Fruit fly (Drosophila melanogaster) whole organism, embryonic: Measurements from ENCODE around the gene CG31867.

Experiments used
- Abd-B ChIP-seq: fragments of 200-800 bp; sonication (Bioruptor generic); optimal IDR thresholded peaks from 2 replicates; lab custom pipeline; 2018; ENCODE audit warnings: missing biosample characterization, mild to moderate bottlenecking, missing genetic modification characterization, moderate library complexity
- Aef1 ChIP-seq: fragments of 200-800 bp; sonication (Bioruptor generic); IDR thresholded peaks from 3 replicates; pipeline ENCODE4 v1.3.6; 2022; ENCODE audit warnings: missing biosample characterization, missing genetic modification characterization
- Asciz ChIP-seq: fragments of 200-800 bp; sonication (Bioruptor generic); optimal IDR thresholded peaks from 2 replicates; lab custom pipeline; 2017; ENCODE audit warnings: missing biosample characterization, mild to moderate bottlenecking, missing genetic modification characterization, missing genetic modification reagents
- Atf-2 ChIP-seq: fragments of 200-800 bp; sonication (Bioruptor generic); optimal IDR thresholded peaks from 2 replicates; lab custom pipeline; 2016; ENCODE audit warnings: missing biosample characterization, missing genetic modification characterization
- CG11695 ChIP-seq: fragments of 200-800 bp; sonication (Bioruptor generic); IDR thresholded peaks from 3 replicates; pipeline ENCODE4 v1.3.6; 2022; ENCODE audit warnings: missing biosample characterization, missing genetic modification characterization
- CG11696 ChIP-seq: fragments of 200-800 bp; sonication (Bioruptor generic); IDR thresholded peaks from 2 replicates; pipeline ENCODE4 v1.3.6; 2022; ENCODE audit warnings: missing biosample characterization, missing genetic modification characterization
- CG12071 ChIP-seq: fragments of 200-800 bp; sonication (Bioruptor generic); optimal IDR thresholded peaks from 3 replicates; lab custom pipeline; 2018; ENCODE audit warnings: missing biosample characterization, mild to moderate bottlenecking, missing genetic modification characterization
- CG14050 ChIP-seq: fragments of 200-800 bp; sonication (Bioruptor generic); IDR thresholded peaks from 3 replicates; pipeline ENCODE4 v1.3.6; 2022; ENCODE audit warnings: missing biosample characterization, missing genetic modification characterization
- CG15601 ChIP-seq: fragments of 200-800 bp; sonication (Bioruptor generic); optimal IDR thresholded peaks from 3 replicates; lab custom pipeline; 2019; ENCODE audit warnings: missing biosample characterization, mild to moderate bottlenecking, missing genetic modification characterization, moderate library complexity
- CG16813 ChIP-seq: fragments of 200-800 bp; sonication (Bioruptor generic); IDR thresholded peaks from 3 replicates; pipeline ENCODE4 v1.3.6; 2022; ENCODE audit warnings: missing biosample characterization, missing genetic modification characterization; ENCODE audit not compliant: partially characterized antibody
- CG17385 ChIP-seq: fragments of 200-800 bp; sonication (Bioruptor generic); optimal IDR thresholded peaks from 3 replicates; lab custom pipeline; 2018; ENCODE audit warnings: missing biosample characterization, mild to moderate bottlenecking, missing genetic modification characterization
- CG18476 ChIP-seq: fragments of 200-800 bp; sonication (Bioruptor generic); optimal IDR thresholded peaks from 2 replicates; lab custom pipeline; 2016; ENCODE audit warnings: missing biosample characterization, mild to moderate bottlenecking, missing genetic modification characterization
- CG2678 ChIP-seq: fragments of 200-800 bp; sonication (Bioruptor generic); optimal IDR thresholded peaks from 3 replicates; lab custom pipeline; 2019; ENCODE audit warnings: missing biosample characterization, mild to moderate bottlenecking, missing genetic modification characterization, moderate library complexity
- CG32532 ChIP-seq: fragments of 200-800 bp; sonication (Bioruptor generic); IDR thresholded peaks from 2 replicates; pipeline ENCODE4 v1.3.6; 2022; ENCODE audit warnings: missing biosample characterization, missing genetic modification characterization
- CG32772 ChIP-seq: fragments of 200-800 bp; sonication (Bioruptor generic); IDR thresholded peaks from 2 replicates; pipeline ENCODE4 v1.3.6; 2022; ENCODE audit warnings: missing biosample characterization, missing genetic modification characterization
- CG8765 ChIP-seq: fragments of 200-800 bp; sonication (Bioruptor generic); IDR thresholded peaks from 2 replicates; pipeline ENCODE4 v1.3.6; 2022; ENCODE audit warnings: missing biosample characterization, missing genetic modification characterization
- CG9727 ChIP-seq: fragments of 200-800 bp; sonication (Bioruptor generic); optimal IDR thresholded peaks from 3 replicates; lab custom pipeline; 2017; ENCODE audit warnings: missing biosample characterization, mild to moderate bottlenecking, missing genetic modification characterization
- CTCF ChIP-seq: fragments of 200-800 bp; sonication (Bioruptor generic); optimal IDR thresholded peaks from 2 replicates; lab custom pipeline; 2017; ENCODE audit warnings: missing biosample characterization, mild to moderate bottlenecking, missing genetic modification characterization, moderate library complexity
- Dll ChIP-seq: fragments of 200-800 bp; sonication (Bioruptor generic); IDR thresholded peaks from 4 replicates; pipeline ENCODE4 v1.3.6; 2022; ENCODE audit warnings: missing biosample characterization, missing genetic modification characterization; ENCODE audit not compliant: partially characterized antibody
- ERR ChIP-seq: fragments of 200-800 bp; sonication (Bioruptor generic); optimal IDR thresholded peaks from 2 replicates; lab custom pipeline; 2016; ENCODE audit warnings: missing biosample characterization, missing genetic modification characterization
- Gsc ChIP-seq: fragments of 200-800 bp; sonication (Bioruptor generic); IDR thresholded peaks from 2 replicates; pipeline ENCODE4 v1.3.6; 2022; ENCODE audit warnings: missing biosample characterization, missing genetic modification characterization
- Hand ChIP-seq: fragments of 200-800 bp; sonication (Bioruptor generic); optimal IDR thresholded peaks from 2 replicates; lab custom pipeline; 2017; ENCODE audit warnings: mild to moderate bottlenecking, missing biosample characterization, missing genetic modification reagents, missing genetic modification characterization
- HmgZ ChIP-seq: fragments of 200-800 bp; sonication (Bioruptor generic); optimal IDR thresholded peaks from 2 replicates; lab custom pipeline; 2018; ENCODE audit warnings: missing biosample characterization, mild to moderate bottlenecking, missing genetic modification characterization
- Hr3 ChIP-seq: fragments of 200-800 bp; sonication (Bioruptor generic); optimal IDR thresholded peaks from 3 replicates; lab custom pipeline; 2016; ENCODE audit warnings: missing biosample characterization, missing genetic modification characterization
- Jarid2 ChIP-seq: fragments of 200-800 bp; sonication (Bioruptor generic); optimal IDR thresholded peaks from 3 replicates; lab custom pipeline; 2017; ENCODE audit warnings: mild to moderate bottlenecking, missing biosample characterization, missing genetic modification reagents, missing genetic modification characterization
- Meics ChIP-seq: fragments of 200-800 bp; sonication (Bioruptor generic); optimal IDR thresholded peaks from 2 replicates; lab custom pipeline; 2017; ENCODE audit warnings: missing biosample characterization, mild to moderate bottlenecking, missing genetic modification characterization
- NFAT ChIP-seq: fragments of 200-800 bp; sonication (Bioruptor generic); IDR thresholded peaks from 2 replicates; pipeline ENCODE4 v1.3.6; 2022; ENCODE audit warnings: missing biosample characterization, missing genetic modification characterization
- Neu2 ChIP-seq: fragments of 200-800 bp; sonication (Bioruptor generic); optimal IDR thresholded peaks from 3 replicates; lab custom pipeline; 2016; ENCODE audit warnings: missing biosample characterization, missing genetic modification characterization, borderline replicate concordance
- Oli ChIP-seq: fragments of 200-800 bp; sonication (Bioruptor generic); optimal IDR thresholded peaks from 2 replicates; lab custom pipeline; 2018; ENCODE audit warnings: missing biosample characterization, mild to moderate bottlenecking, missing genetic modification characterization, moderate library complexity
- Poxn ChIP-seq: fragments of 200-800 bp; sonication (Bioruptor generic); IDR thresholded peaks from 2 replicates; pipeline ENCODE4 v1.3.6; 2022; ENCODE audit warnings: missing biosample characterization, missing genetic modification characterization
- Ravus ChIP-seq: fragments of 200-800 bp; sonication (Bioruptor generic); IDR thresholded peaks from 2 replicates; pipeline ENCODE4 v1.3.6; 2022; ENCODE audit warnings: missing biosample characterization, missing genetic modification characterization
- Xrp1 ChIP-seq: fragments of 200-800 bp; sonication (Bioruptor generic); IDR thresholded peaks from 2 replicates; pipeline ENCODE4 v1.3.6; 2022; ENCODE audit warnings: missing biosample characterization, missing genetic modification characterization
- ac ChIP-seq: fragments of 200-800 bp; sonication (Bioruptor generic); optimal IDR thresholded peaks from 3 replicates; lab custom pipeline; 2017; ENCODE audit warnings: missing biosample characterization, mild to moderate bottlenecking, missing genetic modification characterization
- al ChIP-seq: fragments of 200-800 bp; sonication (Bioruptor generic); IDR thresholded peaks from 2 replicates; pipeline ENCODE4 v1.3.6; 2022; ENCODE audit warnings: missing biosample characterization, missing genetic modification characterization
- br ChIP-seq: fragments of >200 bp; optimal IDR thresholded peaks from 2 replicates; lab custom pipeline; 2017
- dimm ChIP-seq: fragments of 200-800 bp; sonication (Bioruptor generic); IDR thresholded peaks from 2 replicates; pipeline ENCODE4 v1.3.6; 2022; ENCODE audit warnings: missing biosample characterization, missing genetic modification characterization
- ftz-f1 ChIP-seq: fragments of 200-800 bp; sonication (Bioruptor generic); optimal IDR thresholded peaks from 2 replicates; lab custom pipeline; 2016; ENCODE audit warnings: missing biosample characterization, missing genetic modification characterization
- hb ChIP-seq: fragments of 200-800 bp; sonication (Bioruptor generic); IDR thresholded peaks from 3 replicates; pipeline ENCODE4 v1.3.6; 2022; ENCODE audit warnings: missing biosample characterization, missing genetic modification characterization; ENCODE audit not compliant: partially characterized antibody
- kah ChIP-seq: fragments of 200-800 bp; sonication (Bioruptor generic); optimal IDR thresholded peaks from 2 replicates; lab custom pipeline; 2018; ENCODE audit warnings: missing biosample characterization, mild to moderate bottlenecking, missing genetic modification characterization
- maf-S ChIP-seq: fragments of 200-800 bp; sonication (Bioruptor generic); optimal IDR thresholded peaks from 2 replicates; lab custom pipeline; 2016; ENCODE audit warnings: missing biosample characterization, missing genetic modification characterization
- nerfin-2 ChIP-seq: fragments of 200-800 bp; sonication (Bioruptor generic); IDR thresholded peaks from 2 replicates; pipeline ENCODE4 v1.3.6; 2022; ENCODE audit warnings: missing biosample characterization, missing genetic modification characterization; ENCODE audit not compliant: partially characterized antibody
- pan ChIP-seq, 4 experiments: fragments of >200 bp in 3 of 4; fragments of 200-800 bp in 1 of 4; sonication (Bioruptor generic) in 1 of 4; optimal IDR thresholded peaks in 3 of 4; IDR thresholded peaks in 1 of 4; 2 replicates each; pipeline versions ENCODE4 v1.3.6 to Lab custom; 2017 to 2022; ENCODE audit warnings: missing biosample characterization in 2 of 4, missing genetic modification characterization in 2 of 4, mixed read lengths in 1 of 4
- pita ChIP-seq: fragments of 200-800 bp; sonication (Bioruptor generic); optimal IDR thresholded peaks from 2 replicates; lab custom pipeline; 2017; ENCODE audit warnings: missing biosample characterization, mild to moderate bottlenecking, missing genetic modification characterization
- ranshi ChIP-seq: fragments of 200-800 bp; sonication (Bioruptor generic); IDR thresholded peaks from 2 replicates; pipeline ENCODE4 v1.3.6; 2022; ENCODE audit warnings: missing biosample characterization, missing genetic modification characterization
- seq ChIP-seq: fragments of 200-800 bp; sonication (Bioruptor generic); IDR thresholded peaks from 2 replicates; pipeline ENCODE4 v1.3.6; 2022; ENCODE audit warnings: missing biosample characterization, missing genetic modification characterization
- stwl ChIP-seq: fragments of 200-800 bp; sonication (Bioruptor generic); optimal IDR thresholded peaks from 3 replicates; lab custom pipeline; 2018; ENCODE audit warnings: missing biosample characterization, mild to moderate bottlenecking, missing genetic modification characterization, moderate library complexity
- trem ChIP-seq: fragments of 200-800 bp; optimal IDR thresholded peaks from 3 replicates; lab custom pipeline; 2019; ENCODE audit warnings: missing biosample characterization, mild to moderate bottlenecking, missing genetic modification characterization, moderate library complexity
- trh ChIP-seq: fragments of 200-800 bp; sonication (Bioruptor generic); optimal IDR thresholded peaks from 2 replicates; lab custom pipeline; 2016; ENCODE audit warnings: missing biosample characterization, missing genetic modification characterization

Gene CG31867

dm6 chr2L:11171615-11172356, 26.6 kb upstream of the CG31867 start, which contains the start of gene Vm32E (continued):
- TF ChIP-seq ac = no peak
- no peak for TF ChIP-seq kah (GFP tag; lab: Kevin White, UChicago)
- no peak for TF ChIP-seq CG12071 (GFP tag; lab: Kevin White, UChicago)
- no peak for TF ChIP-seq Ravus (GFP tag; lab: Robert Waterston, UW)
- no peak for TF ChIP-seq Asciz (GFP tag; lab: Kevin White, UChicago)
- no peak for TF ChIP-seq CG2678 (tag; lab: Kevin White, UChicago)
- no peak for TF ChIP-seq CG32772 (GFP tag; lab: Robert Waterston, UW)
- TF ChIP-seq NFAT (GFP tag; lab: Robert Waterston, UW) = no peak
- TF ChIP-seq Aef1 (GFP tag; lab: Robert Waterston, UW) = no peak
- no peak for TF ChIP-seq CG8765 (GFP tag; lab: Robert Waterston, UW)
- TF ChIP-seq dimm (GFP tag; lab: Robert Waterston, UW) = no peak
- no peak for TF ChIP-seq Poxn (GFP tag; lab: Robert Waterston, UW)
- no peak for TF ChIP-seq CG16813
- no peak for TF ChIP-seq CG11695 (GFP tag; lab: Robert Waterston, UW)
- no peak for TF ChIP-seq maf-S (GFP tag; lab: Kevin White, UChicago)
- TF ChIP-seq Gsc (GFP tag; lab: Robert Waterston, UW) = no peak
- TF ChIP-seq pita (GFP tag; lab: Kevin White, UChicago) = peak; percentile 59
- peak; percentile 79 for TF ChIP-seq stwl (tag; lab: Kevin White, UChicago)
- no peak for TF ChIP-seq Hand (GFP tag; lab: Kevin White, UChicago)
- TF ChIP-seq Abd-B (GFP tag; lab: Kevin White, UChicago) = no peak
- peak; percentile 76 for TF ChIP-seq ftz-f1 (GFP tag; lab: Kevin White, UChicago)
- TF ChIP-seq trh (GFP tag; lab: Kevin White, UChicago) = no peak
- TF ChIP-seq CG15601 (tag; lab: Kevin White, UChicago) = peak; percentile 13
- no peak for TF ChIP-seq Neu2 (GFP tag; lab: Kevin White, UChicago)
- no peak for TF ChIP-seq Xrp1
- no peak for TF ChIP-seq pan (optimal IDR thresholded peaks at IDR 0.05; lab: Kevin White, UChicago)
- no peak for TF ChIP-seq pan (GFP tag; optimal IDR thresholded peaks at IDR 0.05 in 1 of 2, IDR thresholded peaks at IDR 0.05 in 1 of 2)
- no peak for TF ChIP-seq hb (GFP tag; lab: Robert Waterston, UW)
- no peak for TF ChIP-seq CG9727
- TF ChIP-seq Atf-2 = no peak
- TF ChIP-seq Hr3 (GFP tag; lab: Kevin White, UChicago) = no peak
- TF ChIP-seq ERR (GFP tag; lab: Kevin White, UChicago) = no peak
- no peak for TF ChIP-seq al
- TF ChIP-seq trem = peak; percentile 25
- TF ChIP-seq br (lab: Kevin White, UChicago) = no peak
- peak; percentile 95 for TF ChIP-seq CTCF
- no peak for TF ChIP-seq HmgZ (tag; lab: Kevin White, UChicago)
- TF ChIP-seq ranshi (GFP tag; lab: Robert Waterston, UW) = no peak
- TF ChIP-seq CG14050 (GFP tag; lab: Robert Waterston, UW) = no peak
- TF ChIP-seq CG32532 (GFP tag; lab: Robert Waterston, UW) = no peak
- no peak for TF ChIP-seq seq
- no peak for TF ChIP-seq CG17385 (GFP tag; lab: Kevin White, UChicago)
- TF ChIP-seq Dll (GFP tag; lab: Robert Waterston, UW) = no peak
- no peak for TF ChIP-seq nerfin-2 (GFP tag; lab: Robert Waterston, UW)
- TF ChIP-seq Meics (GFP tag; lab: Kevin White, UChicago) = no peak
- no peak for TF ChIP-seq CG11696 (GFP tag; lab: Robert Waterston, UW)
- no peak for TF ChIP-seq Jarid2 (GFP tag; lab: Kevin White, UChicago)
- TF ChIP-seq CG18476 (GFP tag; lab: Kevin White, UChicago) = no peak
- TF ChIP-seq Oli (tag; lab: Kevin White, UChicago) = no peak
